Fruit fly (Drosophila melanogaster) whole organism, prepupa: ENCODE measurements around the gene CG14711.

Experiments used
- Blimp-1 ChIP-seq: fragments of 200-800 bp; sonication (Bioruptor generic); optimal IDR thresholded peaks from 3 replicates; lab custom pipeline; 2017; ENCODE audit warnings: missing biosample characterization, missing genetic modification characterization, mild to moderate bottlenecking, moderate library complexity, missing genetic modification reagents
- CG10669 ChIP-seq: fragments of 200-800 bp; sonication (Bioruptor generic); optimal IDR thresholded peaks from 3 replicates; lab custom pipeline; 2018; ENCODE audit warnings: missing biosample characterization, mild to moderate bottlenecking, missing genetic modification characterization, moderate library complexity
- CG11294 ChIP-seq: fragments of 200-800 bp; sonication (Bioruptor generic); IDR thresholded peaks from 2 replicates; pipeline ENCODE4 v1.3.6; 2022; ENCODE audit warnings: missing biosample characterization, missing genetic modification characterization
- CG11762 ChIP-seq: fragments of 200-800 bp; sonication (Bioruptor generic); optimal IDR thresholded peaks from 3 replicates; lab custom pipeline; 2016; ENCODE audit warnings: missing biosample characterization, missing genetic modification characterization; ENCODE audit not compliant: insufficient read depth
- CG11902 ChIP-seq: fragments of 200-800 bp; sonication (Bioruptor generic); optimal IDR thresholded peaks from 3 replicates; lab custom pipeline; 2016; ENCODE audit warnings: missing biosample characterization, missing genetic modification characterization
- CG15336 ChIP-seq: fragments of 200-800 bp; sonication (Bioruptor generic); IDR thresholded peaks from 2 replicates; pipeline ENCODE4 v1.3.6; 2022; ENCODE audit warnings: missing biosample characterization, missing genetic modification characterization
- CG1621 ChIP-seq: fragments of 200-800 bp; sonication (Bioruptor generic); optimal IDR thresholded peaks from 3 replicates; lab custom pipeline; 2018; ENCODE audit warnings: missing biosample characterization, mild to moderate bottlenecking, missing genetic modification characterization
- CG3032 ChIP-seq: fragments of 200-800 bp; optimal IDR thresholded peaks from 2 replicates; lab custom pipeline; 2019; ENCODE audit warnings: missing biosample characterization, mild to moderate bottlenecking, missing genetic modification characterization, moderate library complexity
- CG31627 ChIP-seq: fragments of 200-800 bp; sonication (Bioruptor generic); optimal IDR thresholded peaks from 3 replicates; lab custom pipeline; 2016; ENCODE audit warnings: missing biosample characterization, missing genetic modification characterization
- CG32006 ChIP-seq: fragments of 200-800 bp; sonication (Bioruptor generic); optimal IDR thresholded peaks from 3 replicates; lab custom pipeline; 2017; ENCODE audit warnings: missing biosample characterization, mild to moderate bottlenecking, missing genetic modification characterization
- CG34406 ChIP-seq: fragments of 200-800 bp; sonication (Bioruptor generic); optimal IDR thresholded peaks from 3 replicates; lab custom pipeline; 2016; ENCODE audit warnings: missing biosample characterization, missing genetic modification characterization
- CG3919 ChIP-seq: fragments of 200-800 bp; sonication (Bioruptor generic); optimal IDR thresholded peaks from 3 replicates; lab custom pipeline; 2016; ENCODE audit warnings: missing biosample characterization, missing genetic modification characterization
- CG4318 ChIP-seq: fragments of 200-800 bp; sonication (Bioruptor generic); optimal IDR thresholded peaks from 3 replicates; lab custom pipeline; 2017; ENCODE audit warnings: missing biosample characterization, mild to moderate bottlenecking, missing genetic modification characterization
- CG6276 ChIP-seq: fragments of 200-800 bp; sonication (Bioruptor generic); optimal IDR thresholded peaks from 2 replicates; lab custom pipeline; 2017; ENCODE audit warnings: missing biosample characterization, mild to moderate bottlenecking, missing genetic modification characterization
- CG6792 ChIP-seq: fragments of 200-800 bp; sonication (Bioruptor generic); optimal IDR thresholded peaks from 3 replicates; lab custom pipeline; 2016; ENCODE audit warnings: missing biosample characterization, missing genetic modification characterization
- CG6808 ChIP-seq: fragments of 200-800 bp; sonication (Bioruptor generic); optimal IDR thresholded peaks from 3 replicates; lab custom pipeline; 2017; ENCODE audit warnings: missing biosample characterization, missing genetic modification characterization, mild to moderate bottlenecking, moderate library complexity, missing genetic modification reagents
- CG6854 ChIP-seq: fragments of 200-800 bp; sonication (Bioruptor generic); optimal IDR thresholded peaks from 2 replicates; lab custom pipeline; 2017; ENCODE audit warnings: missing biosample characterization, mild to moderate bottlenecking, missing genetic modification characterization
- CG8319 ChIP-seq: fragments of 200-800 bp; sonication (Bioruptor generic); optimal IDR thresholded peaks from 3 replicates; lab custom pipeline; 2016; ENCODE audit warnings: missing biosample characterization, missing genetic modification characterization
- CG8632 ChIP-seq: fragments of 200-800 bp; sonication (Bioruptor generic); optimal IDR thresholded peaks from 3 replicates; lab custom pipeline; 2016; ENCODE audit warnings: missing biosample characterization, missing genetic modification characterization
- Eip75B ChIP-seq: fragments of 200-800 bp; sonication (Bioruptor generic); optimal IDR thresholded peaks from 3 replicates; lab custom pipeline; 2016; ENCODE audit warnings: missing biosample characterization, missing genetic modification characterization
- Eip78C ChIP-seq: fragments of 200-800 bp; sonication (Bioruptor generic); peaks from one replicate; lab custom pipeline; 2016; ENCODE audit warnings: missing biosample characterization, missing genetic modification characterization
- Gug ChIP-seq: fragments of 200-800 bp; sonication (Bioruptor generic); IDR thresholded peaks from 2 replicates; pipeline ENCODE4 v1.3.6; 2022; ENCODE audit warnings: missing biosample characterization, missing genetic modification characterization
- Hr38 ChIP-seq: sonication (Bioruptor generic); optimal IDR thresholded peaks from 2 replicates; lab custom pipeline; 2016; ENCODE audit warnings: missing biosample characterization, missing genetic modification characterization
- Hr4 ChIP-seq: fragments of 200-800 bp; sonication (Bioruptor generic); optimal IDR thresholded peaks from 3 replicates; lab custom pipeline; 2016; ENCODE audit warnings: missing biosample characterization, missing genetic modification characterization
- OdsH ChIP-seq: fragments of 200-800 bp; sonication (Bioruptor generic); optimal IDR thresholded peaks from 3 replicates; lab custom pipeline; 2016; ENCODE audit warnings: missing biosample characterization, missing genetic modification characterization
- Sox14 ChIP-seq: fragments of 200-800 bp; sonication (Bioruptor generic); optimal IDR thresholded peaks from 3 replicates; lab custom pipeline; 2016; ENCODE audit warnings: missing biosample characterization, missing genetic modification characterization
- Sox15 ChIP-seq: fragments of 200-800 bp; sonication (Bioruptor generic); optimal IDR thresholded peaks from 3 replicates; lab custom pipeline; 2016; ENCODE audit warnings: missing biosample characterization, missing genetic modification characterization
- achi ChIP-seq: fragments of 200-800 bp; sonication (Bioruptor generic); optimal IDR thresholded peaks from 3 replicates; lab custom pipeline; 2016; ENCODE audit warnings: missing biosample characterization, missing genetic modification characterization
- cyc ChIP-seq: fragments of 200-800 bp; sonication (Bioruptor generic); optimal IDR thresholded peaks from 3 replicates; lab custom pipeline; 2016; ENCODE audit warnings: missing biosample characterization, missing genetic modification characterization
- dac ChIP-seq: fragments of 200-800 bp; sonication (Bioruptor generic); optimal IDR thresholded peaks from 2 replicates; lab custom pipeline; 2017; ENCODE audit warnings: missing biosample characterization, mild to moderate bottlenecking, missing genetic modification characterization
- dsx ChIP-seq: fragments of 200-800 bp; optimal IDR thresholded peaks from 3 replicates; lab custom pipeline; 2019; ENCODE audit warnings: missing biosample characterization, mild to moderate bottlenecking, missing genetic modification characterization, moderate library complexity; ENCODE audit not compliant: poor library complexity, severe bottlenecking
- eg ChIP-seq: fragments of 200-800 bp; sonication (Bioruptor generic); IDR thresholded peaks from 3 replicates; pipeline ENCODE4 v1.3.6; 2022; ENCODE audit warnings: missing biosample characterization, missing genetic modification characterization
- esn ChIP-seq: fragments of 200-800 bp; sonication (Bioruptor generic); optimal IDR thresholded peaks from 2 replicates; lab custom pipeline; 2016; ENCODE audit warnings: missing biosample characterization, mild to moderate bottlenecking, missing genetic modification characterization, moderate library complexity
- fd59A ChIP-seq: fragments of 200-800 bp; sonication (Bioruptor generic); optimal IDR thresholded peaks from 2 replicates; lab custom pipeline; 2017; ENCODE audit warnings: missing biosample characterization, mild to moderate bottlenecking, missing genetic modification characterization, missing genetic modification reagents
- fd85E ChIP-seq: fragments of 200-800 bp; sonication (Bioruptor generic); optimal IDR thresholded peaks from 3 replicates; lab custom pipeline; 2016; ENCODE audit warnings: missing biosample characterization, missing genetic modification characterization
- pdm3 ChIP-seq: fragments of 200-800 bp; sonication (Bioruptor generic); optimal IDR thresholded peaks from 3 replicates; lab custom pipeline; 2016; ENCODE audit warnings: missing biosample characterization, missing genetic modification characterization
- spab ChIP-seq: fragments of 200-800 bp; sonication (Bioruptor generic); optimal IDR thresholded peaks from 2 replicates; lab custom pipeline; 2017; ENCODE audit warnings: missing biosample characterization, mild to moderate bottlenecking, missing genetic modification characterization, missing genetic modification reagents
- ss ChIP-seq, 2 experiments: fragments of 200-800 bp; sonication (Bioruptor generic); optimal IDR thresholded peaks; 2 replicates in 1 of 2; 3 replicates in 1 of 2; lab custom pipeline; 2017 to 2018; ENCODE audit warnings: mild to moderate bottlenecking in 2 of 2, missing biosample characterization in 2 of 2, missing genetic modification characterization in 2 of 2, moderate library complexity in 1 of 2
- svp ChIP-seq: fragments of 200-800 bp; sonication (Bioruptor generic); peaks from one replicate; lab custom pipeline; 2016; ENCODE audit warnings: missing biosample characterization, missing genetic modification characterization
- topi ChIP-seq: fragments of 200-800 bp; sonication (Bioruptor generic); optimal IDR thresholded peaks from 3 replicates; lab custom pipeline; 2016; ENCODE audit warnings: missing biosample characterization, missing genetic modification characterization

CG14711 gene

dm6 chr3R:11661712-11662111 is 38.6 kb downstream of the CG14711 start (continued):
- TF ChIP-seq CG31627 (GFP tag; lab: Kevin White, UChicago) = peak; percentile 11
- TF ChIP-seq CG8319 (GFP tag; lab: Kevin White, UChicago) = no peak
- TF ChIP-seq Sox15 (GFP tag; lab: Kevin White, UChicago) = peak; percentile 11
- peak; percentile 30 to 51 for TF ChIP-seq ss (GFP tag; optimal IDR thresholded peaks at IDR 0.05; lab: Kevin White, UChicago)
- TF ChIP-seq CG11294 (GFP tag; lab: Robert Waterston, UW) = peak; percentile 26; the same call in 1 of the 2 replicates
- TF ChIP-seq eg = peak; percentile 69; the same call in 2 of the 3 replicates
- TF ChIP-seq fd59A (GFP tag; lab: Kevin White, UChicago) = peak; percentile 38

- TF ChIP-seq Blimp-1 (GFP tag; lab: Kevin White, UChicago) = no peak
- peak; percentile 18 for TF ChIP-seq Hr4
- peak; percentile 33 for TF ChIP-seq CG32006
- no peak for TF ChIP-seq Eip75B (GFP tag; lab: Kevin White, UChicago)
- peak; percentile 64 for TF ChIP-seq CG15336 (GFP tag; lab: Robert Waterston, UW)
- no peak for TF ChIP-seq cyc (GFP tag; lab: Kevin White, UChicago)
- TF ChIP-seq CG8632 (GFP tag; lab: Kevin White, UChicago) = no peak
- TF ChIP-seq CG11902 (GFP tag; lab: Kevin White, UChicago) = no peak
- peak; percentile 20 for TF ChIP-seq CG6276 (GFP tag; lab: Kevin White, UChicago)
- TF ChIP-seq dsx (GFP tag; lab: Kevin White, UChicago) = no peak
- peak; percentile 50; the same call in 2 of the 3 replicates for TF ChIP-seq eg
Observed at dm6 chr3R:11662617-11663016, 39.5 kb downstream of the CG14711 start.

- peak; percentile 15 for TF ChIP-seq CG10669
- TF ChIP-seq svp (GFP tag; lab: Kevin White, UChicago) = no peak
- TF ChIP-seq topi (GFP tag; lab: Kevin White, UChicago) = no peak
- TF ChIP-seq CG8319 (GFP tag; lab: Kevin White, UChicago) = no peak
- peak; percentile 3 for TF ChIP-seq CG34406 (GFP tag; lab: Kevin White, UChicago)
- TF ChIP-seq CG15336 (GFP tag; lab: Robert Waterston, UW) = 0 out of 2 replicates have a peak, but pooled peaks have one; percentile 17
- TF ChIP-seq dac (GFP tag; lab: Kevin White, UChicago) = no peak
- TF ChIP-seq CG4318 (GFP tag; lab: Kevin White, UChicago) = no peak
- no peak for TF ChIP-seq CG11762
- TF ChIP-seq OdsH (GFP tag; lab: Kevin White, UChicago) = peak; percentile 15
- no peak for TF ChIP-seq CG11902 (GFP tag; lab: Kevin White, UChicago)
- TF ChIP-seq ss (GFP tag; optimal IDR thresholded peaks at IDR 0.05; lab: Kevin White, UChicago) = peak in 1 of 2 experiments; percentile 37
- no peak for TF ChIP-seq achi
- TF ChIP-seq CG1621 (tag; lab: Kevin White, UChicago) = no peak
- no peak for TF ChIP-seq CG6808 (GFP tag; lab: Kevin White, UChicago)
- no peak for TF ChIP-seq Gug
- TF ChIP-seq cyc (GFP tag; lab: Kevin White, UChicago) = no peak
- peak; percentile 26 for TF ChIP-seq CG3032
- TF ChIP-seq Eip78C (GFP tag; lab: Kevin White, UChicago) = peak; percentile 69
- no peak for TF ChIP-seq Sox15 (GFP tag; lab: Kevin White, UChicago)
- TF ChIP-seq CG31627 (GFP tag; lab: Kevin White, UChicago) = no peak
- peak; percentile 29 for TF ChIP-seq pdm3
- peak; percentile 33 for TF ChIP-seq CG3919 (GFP tag; lab: Kevin White, UChicago)
- no peak for TF ChIP-seq Eip75B (GFP tag; lab: Kevin White, UChicago)
- TF ChIP-seq spab (GFP tag; lab: Kevin White, UChicago) = peak; percentile 10
- TF ChIP-seq Hr38 (GFP tag; lab: Kevin White, UChicago) = no peak
Observed at dm6 chr3R:11663441-11663840, 40.3 kb downstream of the CG14711 start.

DNA sequence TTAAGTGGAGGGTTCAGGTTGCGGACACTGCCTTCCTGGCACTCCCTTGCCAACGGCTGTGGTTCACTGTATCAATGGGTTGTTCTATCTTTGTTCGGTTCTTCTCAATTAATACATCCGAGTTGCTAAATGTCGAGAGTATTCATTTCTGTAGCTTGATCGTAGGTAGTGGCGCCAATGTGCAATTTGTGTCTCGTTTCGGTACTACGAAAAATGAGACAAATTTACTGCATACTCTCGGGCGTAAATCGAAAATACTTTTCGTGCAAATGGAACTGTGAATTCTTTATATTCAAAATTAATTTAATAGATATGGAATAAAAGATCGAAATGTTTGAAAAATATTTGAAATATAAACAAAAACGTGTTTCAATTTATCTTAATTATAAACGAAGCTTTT is 42.4 kb downstream of the CG14711 start:
- TF ChIP-seq CG15336 (GFP tag; lab: Robert Waterston, UW) (no peak), Sox14 (no peak), cyc (GFP tag; lab: Kevin White, UChicago) (peak; percentile 13), CG6792 (GFP tag; lab: Kevin White, UChicago) (no peak), Eip78C (GFP tag; lab: Kevin White, UChicago) (peak; percentile 58), Gug (no peak), fd85E (GFP tag; lab: Kevin White, UChicago) (no peak), topi (GFP tag; lab: Kevin White, UChicago) (no peak), CG6854 (GFP tag; lab: Kevin White, UChicago) (no peak), CG11762 (no peak), pdm3 (peak; percentile 1), esn (GFP tag; lab: Kevin White, UChicago) (peak; percentile 34)
